Fruit fly (Drosophila melanogaster): Measurements from ENCODE around the gene yem.
A peak's percentile ranks its signal among the peaks of the same experiment; 100 is the strongest.

yem gene

DNA sequence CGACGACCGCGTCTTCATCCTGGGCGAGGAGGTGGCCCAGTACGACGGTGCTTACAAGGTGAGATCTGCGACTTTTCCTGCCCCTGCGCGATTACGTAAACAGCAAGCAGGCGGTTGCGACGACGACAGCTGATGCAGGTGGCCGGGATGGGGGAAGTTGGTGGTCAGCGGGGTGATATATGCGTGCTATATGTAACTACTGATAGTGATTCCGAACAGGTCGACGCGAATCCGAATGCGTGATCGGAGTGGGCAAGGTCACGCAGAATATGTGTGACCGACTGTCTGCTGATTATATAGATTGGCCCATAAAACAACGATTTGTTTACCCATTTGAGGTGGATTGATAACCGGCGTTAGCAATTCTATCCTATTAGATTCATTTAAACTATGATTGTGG, 9.3 kb downstream of the yem start (continued):
- TF ChIP-seq crol (GFP tag; IDR thresholded peaks at IDR 0.05) (peak; percentile 68), bbx (GFP tag; IDR thresholded peaks at IDR 0.05; ENCODE audit: partially characterized antibody) (no peak), ftz-f1 (GFP tag; optimal IDR thresholded peaks at IDR 0.05) (peak; percentile 52), CG4707 (GFP tag; optimal IDR thresholded peaks at IDR 0.05) (no peak), zfh1 (GFP tag; IDR thresholded peaks at IDR 0.05) (no peak), ara (GFP tag; IDR thresholded peaks at IDR 0.05) (no peak), mirr (GFP tag; optimal IDR thresholded peaks at IDR 0.05) (peak; percentile 69), CG7987 (GFP tag; optimal IDR thresholded peaks at IDR 0.05) (peak; percentile 77), exex (tag; optimal IDR thresholded peaks at IDR 0.05) (peak; percentile 62), ewg (GFP tag; optimal IDR thresholded peaks at IDR 0.05) (no peak), Dbx (GFP tag; IDR thresholded peaks at IDR 0.05) (no peak), Pdp1 (GFP tag; optimal IDR thresholded peaks at IDR 0.05) (peak in 1 of 2 experiments; percentile 97), CG7745 (tag; optimal IDR thresholded peaks at IDR 0.05) (no peak), hkb (optimal IDR thresholded peaks at IDR 0.05) (no peak), hkb (GFP tag; IDR thresholded peaks at IDR 0.05) (no peak)

DNA sequence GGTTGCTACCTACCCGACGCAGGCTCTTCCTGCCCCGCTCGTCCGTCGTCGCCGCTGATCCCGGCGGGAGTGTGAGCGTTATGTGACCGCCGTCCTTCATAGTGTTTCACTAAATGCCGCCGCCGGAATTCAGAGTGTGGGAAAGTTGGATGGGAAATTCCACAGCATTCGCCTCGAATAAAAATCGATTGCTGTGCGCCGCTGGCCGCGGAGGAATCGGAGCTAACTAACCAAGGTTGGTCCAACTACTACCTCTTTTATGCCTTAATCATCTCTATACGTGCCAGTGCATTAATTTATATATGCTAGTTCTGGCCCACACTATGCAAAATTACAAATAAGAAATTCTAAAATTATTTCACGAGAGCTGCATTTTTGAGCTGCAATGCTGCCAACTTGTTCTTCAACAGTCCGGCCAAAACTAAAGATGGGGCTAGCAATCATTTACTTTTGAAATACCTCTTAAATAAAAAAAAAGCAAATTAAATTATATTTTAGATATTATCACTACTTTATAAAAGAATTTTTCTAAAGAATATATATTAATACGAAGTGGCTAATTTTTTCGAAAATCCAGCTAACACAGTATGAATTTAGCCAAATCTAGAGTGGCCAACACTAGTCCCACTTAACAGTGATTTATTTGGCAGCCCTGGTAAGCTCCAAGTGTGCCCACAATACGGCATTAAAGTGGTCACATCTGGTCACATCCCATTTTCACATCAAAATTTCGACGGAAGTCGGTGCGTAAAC, 10.1 kb downstream of the yem start, which contains the start of the genes alpha-Man-Ib and Pdhb:
TSS of gene alpha-Man-Ib (minus strand) at position 425 of the 753 bp plus-strand sequence.
TSS of gene Pdhb (plus strand) at position 674 of the 753 bp plus-strand sequence.
- TF ChIP-seq Bgb (GFP tag; IDR thresholded peaks at IDR 0.05; ENCODE audit: partially characterized antibody) (no peak), Hr39 (optimal IDR thresholded peaks at IDR 0.05) (no peak), Ada2b (GFP tag; IDR thresholded peaks at IDR 0.05) (peak; percentile 71), CG15696 (tag; optimal IDR thresholded peaks at IDR 0.05) (peak; percentile 81), CG8359 (GFP tag; optimal IDR thresholded peaks at IDR 0.05; ENCODE audit: borderline replicate concordance) (no peak), sd (tag; optimal IDR thresholded peaks at IDR 0.05) (peak; percentile 92), ham (GFP tag; IDR thresholded peaks at IDR 0.05) (0 out of 2 replicates have a peak, but pooled peaks have one; percentile 34), mld (GFP tag; IDR thresholded peaks at IDR 0.05; ENCODE audit: partially characterized antibody) (no peak), dysf (GFP tag; IDR thresholded peaks at IDR 0.05) (peak; percentile 81), CG7839 (tag; optimal IDR thresholded peaks at IDR 0.05) (no peak), CG1603 (tag; optimal IDR thresholded peaks at IDR 0.05) (peak; percentile 56), lola (GFP tag; optimal IDR thresholded peaks at IDR 0.05) (peak in 1 of 3 experiments; percentile 77), Adf1 (GFP tag; IDR thresholded peaks at IDR 0.05) (peak; percentile 50), Myb (GFP tag; optimal IDR thresholded peaks at IDR 0.05) (peak; percentile 40), CG6272 (GFP tag; IDR thresholded peaks at IDR 0.05) (peak; percentile 78), CG3838 (GFP tag; optimal IDR thresholded peaks at IDR 0.05) (no peak), CG3726 (GFP tag; IDR thresholded peaks at IDR 0.05) (0 out of 3 replicates have a peak, but pooled peaks have one; percentile 40), CG32767 (GFP tag; IDR thresholded peaks at IDR 0.05) (peak; percentile 73; the same call in 1 of the 2 replicates), Gug (GFP tag; IDR thresholded peaks at IDR 0.05) (peak; percentile 84; the same call in 3 of the 4 replicates), slou (GFP tag; optimal IDR thresholded peaks at IDR 0.05) (peak; percentile 65), sqz (GFP tag; optimal IDR thresholded peaks at IDR 0.05) (no peak), MESR4 (GFP tag; optimal IDR thresholded peaks at IDR 0.05) (peak; percentile 4), Doc3 (GFP tag; IDR thresholded peaks at IDR 0.05; ENCODE audit: partially characterized antibody) (0 out of 3 replicates have a peak, but pooled peaks have one; percentile 15), CG13424 (tag; optimal IDR thresholded peaks at IDR 0.05) (peak; percentile 87), Oaz (GFP tag; IDR thresholded peaks at IDR 0.05) (peak; percentile 59; the same call in 1 of the 2 replicates), knrl (GFP tag; IDR thresholded peaks at IDR 0.05; ENCODE audit: partially characterized antibody) (peak; percentile 66; the same call in 1 of the 3 replicates), Drgx (GFP tag; IDR thresholded peaks at IDR 0.05) (peak; percentile 45; the same call in 1 of the 2 replicates), Asciz (GFP tag; optimal IDR thresholded peaks at IDR 0.05) (no peak), MBD-R2 (GFP tag; IDR thresholded peaks at IDR 0.05) (peak; percentile 92), fd64A (GFP tag; optimal IDR thresholded peaks at IDR 0.05) (no peak), CG2202 (tag; optimal IDR thresholded peaks at IDR 0.05) (peak; percentile 20), CG16813 (GFP tag; IDR thresholded peaks at IDR 0.05; ENCODE audit: partially characterized antibody) (0 out of 3 replicates have a peak, but pooled peaks have one; percentile 18), CG14667 (GFP tag; IDR thresholded peaks at IDR 0.05) (peak; percentile 80)

Data from whole organism, embryonic.